Fruit fly (Drosophila melanogaster) whole organism, adult: ENCODE results near the gene CG14362.

ENCODE experiments used
- CG12768 ChIP-seq: fragments of 200-800 bp; sonication (Bioruptor generic); optimal IDR thresholded peaks from 2 replicates; lab custom pipeline; 2017; ENCODE audit warnings: missing biosample characterization, missing genetic modification characterization, mild to moderate bottlenecking, moderate library complexity, missing genetic modification reagents
- CG14711 ChIP-seq: fragments of 200-800 bp; sonication (Bioruptor generic); optimal IDR thresholded peaks from 2 replicates; lab custom pipeline; 2018; ENCODE audit warnings: missing biosample characterization, mild to moderate bottlenecking, missing genetic modification characterization, moderate library complexity
- CG1620 ChIP-seq: fragments of 200-800 bp; sonication (Bioruptor generic); optimal IDR thresholded peaks from 2 replicates; lab custom pipeline; 2016; ENCODE audit warnings: missing biosample characterization, missing genetic modification characterization
- CG33017 ChIP-seq: fragments of 200-800 bp; sonication (Bioruptor generic); optimal IDR thresholded peaks from 2 replicates; lab custom pipeline; 2018; ENCODE audit warnings: missing biosample characterization, mild to moderate bottlenecking, missing genetic modification characterization, moderate library complexity
- CG7045 ChIP-seq: fragments of 200-800 bp; sonication (Bioruptor generic); optimal IDR thresholded peaks from 2 replicates; lab custom pipeline; 2017; ENCODE audit warnings: missing biosample characterization, mild to moderate bottlenecking, missing genetic modification characterization
- Crg-1 ChIP-seq: fragments of 200-800 bp; sonication (Bioruptor generic); optimal IDR thresholded peaks from 2 replicates; lab custom pipeline; 2016; ENCODE audit warnings: missing biosample characterization, missing genetic modification characterization
- bab1 ChIP-seq: fragments of 200-800 bp; sonication (Bioruptor generic); optimal IDR thresholded peaks from 3 replicates; lab custom pipeline; 2019; ENCODE audit warnings: missing biosample characterization, mild to moderate bottlenecking, missing genetic modification characterization, moderate library complexity
- cic ChIP-seq: fragments of 200-800 bp; sonication (Bioruptor generic); optimal IDR thresholded peaks from 2 replicates; lab custom pipeline; 2017; ENCODE audit warnings: missing biosample characterization, mild to moderate bottlenecking, missing genetic modification characterization, moderate library complexity
- kay ChIP-seq: fragments of 200-800 bp; sonication (Bioruptor generic); peaks from one replicate; lab custom pipeline; 2016; ENCODE audit warnings: missing biosample characterization, missing genetic modification characterization, borderline replicate concordance
- pad ChIP-seq: fragments of 200-800 bp; sonication (Bioruptor generic); optimal IDR thresholded peaks from 3 replicates; lab custom pipeline; 2017; ENCODE audit warnings: missing biosample characterization, missing genetic modification characterization, mild to moderate bottlenecking, moderate library complexity, missing genetic modification reagents
- toe ChIP-seq: fragments of 200-800 bp; sonication (Bioruptor generic); optimal IDR thresholded peaks from 2 replicates; lab custom pipeline; 2016; ENCODE audit warnings: missing biosample characterization, missing genetic modification characterization

- TF ChIP-seq CG12768: no peak
- TF ChIP-seq kay (GFP tag; lab: Kevin White, UChicago): no peak
- TF ChIP-seq Crg-1: no peak
- no peak for TF ChIP-seq toe
- TF ChIP-seq CG14711 (tag; lab: Kevin White, UChicago): no peak
- TF ChIP-seq CG7045 (GFP tag; lab: Kevin White, UChicago): no peak
- TF ChIP-seq pad: no peak
- no peak for TF ChIP-seq CG1620
- TF ChIP-seq bab1 (GFP tag; lab: Kevin White, UChicago): no peak
- TF ChIP-seq CG33017 (tag; lab: Kevin White, UChicago): no peak
- TF ChIP-seq cic (GFP tag; lab: Kevin White, UChicago): no peak
These were observed 43.5 kb downstream of the CG14362 start for dm6 chr3R:13811737-13812136.
